Worm (Caenorhabditis elegans) whole organism, L3 larva: ENCODE data around the gene Y11D7A.19.

Experiments
- ZK546.5 ChIP-seq: sonication (generic microtip); optimal IDR thresholded peaks from 2 replicates; lab custom pipeline; 2017; ENCODE audit warnings: missing biosample characterization, missing genetic modification characterization
- ama-1 ChIP-seq: fragments of 150-350 bp; optimal IDR thresholded peaks from 2 replicates; lab custom pipeline; 2018
- egl-27 ChIP-seq: sonication (generic microtip); optimal IDR thresholded peaks from 4 replicates; lab custom pipeline; 2017; ENCODE audit warnings: missing biosample characterization, missing genetic modification reagents, missing genetic modification characterization
- elt-1 ChIP-seq: fragments of 150-350 bp; optimal IDR thresholded peaks from 2 replicates; lab custom pipeline; 2014; ENCODE audit warnings: missing biosample characterization, missing genetic modification characterization
- nfya-1 ChIP-seq: sonication (generic microtip); optimal IDR thresholded peaks from 2 replicates; lab custom pipeline; 2017; ENCODE audit warnings: missing genetic modification characterization, mild to moderate bottlenecking, missing compliant biosample characterization, antibody characterized with exemption, moderate library complexity; ENCODE audit not compliant: insufficient read depth
- nhr-25 ChIP-seq: sonication (generic microtip); optimal IDR thresholded peaks from 2 replicates; lab custom pipeline; 2017; ENCODE audit warnings: missing biosample characterization, missing genetic modification characterization
- nhr-43 ChIP-seq: sonication (generic microtip); optimal IDR thresholded peaks from 2 replicates; lab custom pipeline; 2016; ENCODE audit warnings: mild to moderate bottlenecking, missing genetic modification characterization, missing compliant biosample characterization; ENCODE audit not compliant: poor library complexity, severe bottlenecking
- sea-2 ChIP-seq: fragments of 150-350 bp; sonication (generic microtip); optimal IDR thresholded peaks from 4 replicates; lab custom pipeline; 2014; ENCODE audit warnings: missing biosample characterization, missing genetic modification reagents, missing genetic modification characterization
- snpc-4 ChIP-seq: fragments of 150-350 bp; optimal IDR thresholded peaks from 2 replicates; lab custom pipeline; 2014; ENCODE audit warnings: missing biosample characterization, missing genetic modification characterization
- tbx-2 ChIP-seq: sonication (generic microtip); optimal IDR thresholded peaks from 2 replicates; lab custom pipeline; 2016; ENCODE audit warnings: mild to moderate bottlenecking, missing genetic modification characterization, missing compliant biosample characterization
- ztf-11 ChIP-seq: fragments of 150-350 bp; optimal IDR thresholded peaks from 2 replicates; lab custom pipeline; 2014; ENCODE audit warnings: missing biosample characterization, missing genetic modification characterization

DNA sequence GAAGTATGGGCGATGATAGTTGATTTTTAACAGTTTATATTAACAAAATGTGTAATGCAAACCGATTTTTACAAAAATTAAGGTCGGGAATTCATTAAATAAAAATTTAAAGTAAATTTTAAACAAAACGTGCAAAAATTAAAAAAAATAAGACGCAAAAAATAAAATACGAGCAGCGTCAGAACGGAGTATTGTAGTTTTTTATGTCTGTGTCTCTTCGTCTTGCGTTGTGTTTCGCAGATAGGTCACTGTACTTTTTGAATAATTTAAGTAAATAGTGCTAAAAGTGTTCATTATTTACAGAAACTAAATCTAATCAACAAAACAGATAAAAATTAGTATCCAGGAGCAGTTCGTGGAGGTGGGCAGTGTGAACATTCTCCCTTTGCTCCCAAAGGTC, 6.0 kb downstream of the Y11D7A.19 start:
- no peak for TF ChIP-seq sea-2 (GFP tag; lab: Kevin White, UChicago)
- no peak for TF ChIP-seq egl-27 (tag; lab: Kevin White, UChicago)
- TF ChIP-seq nhr-25 (tag; lab: Kevin White, UChicago) = no peak
- no peak for TF ChIP-seq ZK546.5 (tag; lab: Kevin White, UChicago)
- no peak for TF ChIP-seq tbx-2 (tag; lab: Kevin White, UChicago)
- no peak for TF ChIP-seq elt-1 (tag; lab: Kevin White, UChicago)
- peak; percentile 4 for TF ChIP-seq ama-1 (lab: Kevin White, UChicago)
- TF ChIP-seq ztf-11 (tag; lab: Kevin White, UChicago) = no peak
- no peak for TF ChIP-seq nfya-1 (tag; lab: Kevin White, UChicago)
- TF ChIP-seq snpc-4 = no peak
- no peak for TF ChIP-seq nhr-43 (tag; lab: Kevin White, UChicago)
